Fruit fly (Drosophila melanogaster) whole organism, embryonic: ENCODE data around the gene CG14339.

ENCODE experiments used
- Aef1 ChIP-seq: fragments of 200-800 bp; sonication (Bioruptor generic); IDR thresholded peaks from 3 replicates; pipeline ENCODE4 v1.3.6; 2022; ENCODE audit warnings: missing biosample characterization, missing genetic modification characterization
- Atf-2 ChIP-seq: fragments of 200-800 bp; sonication (Bioruptor generic); optimal IDR thresholded peaks from 2 replicates; lab custom pipeline; 2016; ENCODE audit warnings: missing biosample characterization, missing genetic modification characterization
- Awh ChIP-seq: fragments of 200-800 bp; sonication (Bioruptor generic); IDR thresholded peaks from 2 replicates; pipeline ENCODE4, ENCODE4 v1.3.6; 2022; ENCODE audit warnings: missing biosample characterization, missing genetic modification characterization
- CG10209 ChIP-seq: fragments of 200-800 bp; sonication (Bioruptor generic); optimal IDR thresholded peaks from 3 replicates; lab custom pipeline; 2017; ENCODE audit warnings: missing biosample characterization, mild to moderate bottlenecking, missing genetic modification characterization, missing genetic modification reagents
- CG10366 ChIP-seq: fragments of 200-800 bp; sonication (Bioruptor generic); IDR thresholded peaks from 2 replicates; pipeline ENCODE4 v1.3.6; 2022; ENCODE audit warnings: missing biosample characterization, missing genetic modification characterization
- CG10959 ChIP-seq: fragments of 200-800 bp; sonication (Bioruptor generic); IDR thresholded peaks from 2 replicates; pipeline ENCODE4 v1.3.6; 2022; ENCODE audit warnings: missing biosample characterization, missing genetic modification characterization
- CG11504 ChIP-seq: fragments of 200-800 bp; sonication (Bioruptor generic); optimal IDR thresholded peaks from 3 replicates; lab custom pipeline; 2019; ENCODE audit warnings: missing biosample characterization, mild to moderate bottlenecking, missing genetic modification characterization, moderate library complexity
- CG11696 ChIP-seq: fragments of 200-800 bp; sonication (Bioruptor generic); IDR thresholded peaks from 2 replicates; pipeline ENCODE4 v1.3.6; 2022; ENCODE audit warnings: missing biosample characterization, missing genetic modification characterization
- CG12769 ChIP-seq: fragments of 200-800 bp; sonication (Bioruptor generic); optimal IDR thresholded peaks from 2 replicates; lab custom pipeline; 2019; ENCODE audit warnings: missing biosample characterization, mild to moderate bottlenecking, missing genetic modification characterization, moderate library complexity
- CG1832 ChIP-seq: fragments of 200-800 bp; sonication (Bioruptor generic); optimal IDR thresholded peaks from 2 replicates; lab custom pipeline; 2017; ENCODE audit warnings: missing biosample characterization, mild to moderate bottlenecking, missing genetic modification characterization, inconsistent platforms
- CG18599 ChIP-seq: fragments of 200-800 bp; sonication (Bioruptor generic); optimal IDR thresholded peaks from 3 replicates; lab custom pipeline; 2017; ENCODE audit warnings: missing biosample characterization, missing genetic modification characterization, mild to moderate bottlenecking, moderate library complexity, missing genetic modification reagents
- CG2678 ChIP-seq: fragments of 200-800 bp; sonication (Bioruptor generic); optimal IDR thresholded peaks from 3 replicates; lab custom pipeline; 2019; ENCODE audit warnings: missing biosample characterization, mild to moderate bottlenecking, missing genetic modification characterization, moderate library complexity
- CG30403 ChIP-seq: fragments of 200-800 bp; sonication (Bioruptor generic); optimal IDR thresholded peaks from 3 replicates; lab custom pipeline; 2016; ENCODE audit warnings: missing biosample characterization, missing genetic modification characterization
- CG32532 ChIP-seq: fragments of 200-800 bp; sonication (Bioruptor generic); IDR thresholded peaks from 2 replicates; pipeline ENCODE4 v1.3.6; 2022; ENCODE audit warnings: missing biosample characterization, missing genetic modification characterization
- CG4424 ChIP-seq: fragments of 200-800 bp; sonication (Bioruptor generic); optimal IDR thresholded peaks from 3 replicates; lab custom pipeline; 2016; ENCODE audit warnings: missing biosample characterization, missing genetic modification characterization
- CG8478 ChIP-seq: fragments of >200 bp; optimal IDR thresholded peaks from 2 replicates; lab custom pipeline; 2018
- CG9876 ChIP-seq: fragments of 200-800 bp; sonication (Bioruptor generic); optimal IDR thresholded peaks from 2 replicates; lab custom pipeline; 2016; ENCODE audit warnings: missing biosample characterization, missing genetic modification characterization
- Dbx ChIP-seq: fragments of 200-800 bp; sonication (Bioruptor generic); IDR thresholded peaks from 3 replicates; pipeline ENCODE4 v1.3.6; 2022; ENCODE audit warnings: missing biosample characterization, missing genetic modification characterization
- Fer1 ChIP-seq: fragments of 200-800 bp; sonication (Bioruptor generic); optimal IDR thresholded peaks from 2 replicates; lab custom pipeline; 2017; ENCODE audit warnings: missing biosample characterization, mild to moderate bottlenecking, missing genetic modification characterization
- Fer3 ChIP-seq: fragments of 200-800 bp; sonication (Bioruptor generic); optimal IDR thresholded peaks from 2 replicates; lab custom pipeline; 2018; ENCODE audit warnings: missing biosample characterization, mild to moderate bottlenecking, missing genetic modification characterization, moderate library complexity
- Mad ChIP-seq: fragments of 200-800 bp; sonication (Bioruptor generic); optimal IDR thresholded peaks from 2 replicates; lab custom pipeline; 2016; ENCODE audit warnings: missing biosample characterization, missing genetic modification characterization
- NC2α ChIP-seq: fragments of 200-800 bp; sonication (Bioruptor generic); optimal IDR thresholded peaks from 2 replicates; lab custom pipeline; 2016; ENCODE audit warnings: missing biosample characterization, missing genetic modification characterization
- Nf-YB ChIP-seq: fragments of 200-800 bp; sonication (Bioruptor generic); optimal IDR thresholded peaks from 3 replicates; lab custom pipeline; 2019; ENCODE audit warnings: missing biosample characterization, mild to moderate bottlenecking, missing genetic modification characterization, moderate library complexity
- Ravus ChIP-seq: fragments of 200-800 bp; sonication (Bioruptor generic); IDR thresholded peaks from 2 replicates; pipeline ENCODE4 v1.3.6; 2022; ENCODE audit warnings: missing biosample characterization, missing genetic modification characterization
- Rx ChIP-seq: fragments of 200-800 bp; sonication (Bioruptor generic); IDR thresholded peaks from 2 replicates; pipeline ENCODE4 v1.3.6; 2022; ENCODE audit warnings: missing biosample characterization, missing genetic modification characterization
- Sox100B ChIP-seq: fragments of 200-800 bp; sonication (Bioruptor generic); optimal IDR thresholded peaks from 3 replicates; lab custom pipeline; 2018; ENCODE audit warnings: missing biosample characterization, mild to moderate bottlenecking, missing genetic modification characterization
- Stat92E ChIP-seq, 3 experiments: fragments of >200 bp in 2 of 3; fragments of 200-800 bp in 1 of 3; sonication (Bioruptor generic) in 1 of 3; optimal IDR thresholded peaks; 2 replicates each; lab custom pipeline; 2017 to 2019; ENCODE audit warnings: missing biosample characterization in 3 of 3, missing genetic modification characterization in 3 of 3, mild to moderate bottlenecking in 1 of 3, moderate library complexity in 1 of 3
- YL-1 ChIP-seq: fragments of 200-800 bp; sonication (Bioruptor generic); optimal IDR thresholded peaks from 3 replicates; lab custom pipeline; 2017; ENCODE audit warnings: missing biosample characterization, mild to moderate bottlenecking, missing genetic modification characterization
- abd-A ChIP-seq: fragments of 200-800 bp; sonication (Bioruptor generic); optimal IDR thresholded peaks from 3 replicates; lab custom pipeline; 2019; ENCODE audit warnings: missing biosample characterization, mild to moderate bottlenecking, missing genetic modification characterization, moderate library complexity
- ase ChIP-seq: fragments of 200-800 bp; sonication (Bioruptor generic); IDR thresholded peaks from 3 replicates; pipeline ENCODE4 v1.3.6; 2022; ENCODE audit warnings: missing biosample characterization, missing genetic modification characterization
- bowl ChIP-seq: fragments of 200-800 bp; sonication (Bioruptor generic); IDR thresholded peaks from 2 replicates; pipeline ENCODE4 v1.3.6; 2022; ENCODE audit warnings: missing biosample characterization, missing genetic modification characterization
- btn ChIP-seq: fragments of 200-800 bp; sonication (Bioruptor generic); optimal IDR thresholded peaks from 2 replicates; lab custom pipeline; 2016; ENCODE audit warnings: missing biosample characterization, missing genetic modification characterization
- chn ChIP-seq: fragments of 200-800 bp; sonication (Bioruptor generic); optimal IDR thresholded peaks from 2 replicates; lab custom pipeline; 2016; ENCODE audit warnings: missing biosample characterization, missing genetic modification characterization
- fd96Cb ChIP-seq: fragments of 200-800 bp; sonication (Bioruptor generic); optimal IDR thresholded peaks from 2 replicates; lab custom pipeline; 2018; ENCODE audit warnings: missing biosample characterization, mild to moderate bottlenecking, missing genetic modification characterization, moderate library complexity
- grau ChIP-seq: fragments of 200-800 bp; optimal IDR thresholded peaks from 3 replicates; lab custom pipeline; 2019; ENCODE audit warnings: missing biosample characterization, mild to moderate bottlenecking, missing genetic modification characterization, moderate library complexity
- hbn ChIP-seq: fragments of 200-800 bp; sonication (Bioruptor generic); IDR thresholded peaks from 2 replicates; pipeline ENCODE4 v1.3.6; 2022; ENCODE audit warnings: missing biosample characterization, missing genetic modification characterization; ENCODE audit not compliant: partially characterized antibody
- lbe ChIP-seq: fragments of 200-800 bp; sonication (Bioruptor generic); optimal IDR thresholded peaks from 2 replicates; lab custom pipeline; 2016; ENCODE audit warnings: missing biosample characterization, mild to moderate bottlenecking, missing genetic modification characterization
- nmo ChIP-seq: fragments of 200-800 bp; sonication (Bioruptor generic); optimal IDR thresholded peaks from 2 replicates; lab custom pipeline; 2018; ENCODE audit warnings: missing biosample characterization, mild to moderate bottlenecking, missing genetic modification characterization, moderate library complexity
- oc ChIP-seq: fragments of 200-800 bp; sonication (Bioruptor generic); optimal IDR thresholded peaks from 2 replicates; lab custom pipeline; 2018; ENCODE audit warnings: missing biosample characterization, mild to moderate bottlenecking, missing genetic modification characterization, moderate library complexity
- p53 ChIP-seq: fragments of 200-800 bp; sonication (Bioruptor generic); optimal IDR thresholded peaks from 2 replicates; lab custom pipeline; 2016; ENCODE audit warnings: missing biosample characterization, missing genetic modification characterization
- pan ChIP-seq, 4 experiments: fragments of >200 bp in 3 of 4; fragments of 200-800 bp in 1 of 4; sonication (Bioruptor generic) in 1 of 4; optimal IDR thresholded peaks in 3 of 4; IDR thresholded peaks in 1 of 4; 2 replicates each; pipeline versions ENCODE4 v1.3.6 to Lab custom; 2017 to 2022; ENCODE audit warnings: missing biosample characterization in 2 of 4, missing genetic modification characterization in 2 of 4, mixed read lengths in 1 of 4
- pb ChIP-seq: fragments of 200-800 bp; sonication (Bioruptor generic); optimal IDR thresholded peaks from 3 replicates; lab custom pipeline; 2016; ENCODE audit warnings: missing biosample characterization, missing genetic modification characterization
- pita ChIP-seq: fragments of 200-800 bp; sonication (Bioruptor generic); optimal IDR thresholded peaks from 2 replicates; lab custom pipeline; 2017; ENCODE audit warnings: missing biosample characterization, mild to moderate bottlenecking, missing genetic modification characterization
- pros ChIP-seq: fragments of 200-800 bp; sonication (Bioruptor generic); optimal IDR thresholded peaks from 3 replicates; lab custom pipeline; 2019; ENCODE audit warnings: missing biosample characterization, mild to moderate bottlenecking, missing genetic modification characterization, moderate library complexity
- repo ChIP-seq: fragments of 200-800 bp; sonication (Bioruptor generic); optimal IDR thresholded peaks from 2 replicates; lab custom pipeline; 2016; ENCODE audit warnings: missing biosample characterization, missing genetic modification characterization
- run ChIP-seq: fragments of 200-800 bp; sonication (Bioruptor generic); optimal IDR thresholded peaks from 3 replicates; lab custom pipeline; 2018; ENCODE audit warnings: missing biosample characterization, mild to moderate bottlenecking, missing genetic modification characterization
- scrt ChIP-seq: fragments of 200-800 bp; sonication (Bioruptor generic); optimal IDR thresholded peaks from 2 replicates; lab custom pipeline; 2018; ENCODE audit warnings: missing biosample characterization, mild to moderate bottlenecking, missing genetic modification characterization, moderate library complexity
- stwl ChIP-seq: fragments of 200-800 bp; sonication (Bioruptor generic); optimal IDR thresholded peaks from 3 replicates; lab custom pipeline; 2018; ENCODE audit warnings: missing biosample characterization, mild to moderate bottlenecking, missing genetic modification characterization, moderate library complexity
- wek ChIP-seq: fragments of 200-800 bp; sonication (Bioruptor generic); optimal IDR thresholded peaks from 3 replicates; lab custom pipeline; 2018; ENCODE audit warnings: missing biosample characterization, mild to moderate bottlenecking, missing genetic modification characterization, moderate library complexity
- zfh2 ChIP-seq: fragments of 200-800 bp; sonication (Bioruptor generic); optimal IDR thresholded peaks from 2 replicates; lab custom pipeline; 2016; ENCODE audit warnings: missing biosample characterization, missing genetic modification characterization

Gene CG14339

dm6 chr2L:1072184-1072583, 36.2 kb upstream of the CG14339 start (continued):
- TF ChIP-seq pita (no peak), CG1832 (GFP tag; lab: Kevin White, UChicago) (no peak), fd96Cb (tag; lab: Kevin White, UChicago) (peak; percentile 78), chn (GFP tag; lab: Kevin White, UChicago) (peak; percentile 83), Fer3 (peak; percentile 90), CG30403 (GFP tag; lab: Kevin White, UChicago) (peak; percentile 74), CG2678 (peak; percentile 93), bowl (GFP tag; lab: Robert Waterston, UW) (peak; percentile 78), CG11504 (tag; lab: Kevin White, UChicago) (peak; percentile 81), pan (optimal IDR thresholded peaks at IDR 0.05; lab: Kevin White, UChicago) (no peak), pan (GFP tag; optimal IDR thresholded peaks at IDR 0.05 in 1 of 2, IDR thresholded peaks at IDR 0.05 in 1 of 2) (peak in 1 of 2 experiments; percentile 89), btn (GFP tag; lab: Kevin White, UChicago) (peak; percentile 88), grau (tag; lab: Kevin White, UChicago) (peak; percentile 71), CG18599 (peak; percentile 95), hbn (GFP tag; lab: Robert Waterston, UW) (no peak), oc (tag; lab: Kevin White, UChicago) (peak; percentile 92), Sox100B (peak; percentile 94), CG12769 (tag; lab: Kevin White, UChicago) (peak; percentile 96), Fer1 (peak; percentile 93), zfh2 (GFP tag; lab: Kevin White, UChicago) (peak; percentile 79), pb (GFP tag; lab: Kevin White, UChicago) (peak; percentile 91), YL-1 (GFP tag; lab: Kevin White, UChicago) (peak; percentile 97), pros (peak; percentile 5), lbe (GFP tag; lab: Kevin White, UChicago) (peak; percentile 46), Mad (GFP tag; lab: Kevin White, UChicago) (peak; percentile 94), CG10209 (GFP tag; lab: Kevin White, UChicago) (peak; percentile 97), wek (GFP tag; lab: Kevin White, UChicago) (peak; percentile 97), run (tag; lab: Kevin White, UChicago) (peak; percentile 88), Aef1 (GFP tag; lab: Robert Waterston, UW) (peak; percentile 43; the same call in 2 of the 3 replicates), nmo (GFP tag; lab: Kevin White, UChicago) (peak; percentile 56), CG32532 (GFP tag; lab: Robert Waterston, UW) (peak; percentile 82), NC2α (GFP tag; lab: Kevin White, UChicago) (peak; percentile 95), p53 (GFP tag; lab: Kevin White, UChicago) (peak; percentile 90), CG4424 (peak; percentile 89), Awh (GFP tag; lab: Robert Waterston, UW) (peak; percentile 98), Dbx (GFP tag; lab: Robert Waterston, UW) (peak; percentile 92), CG10366 (GFP tag; lab: Robert Waterston, UW) (peak; percentile 83), ase (peak; percentile 84; the same call in 2 of the 3 replicates), CG8478 (lab: Kevin White, UChicago) (no peak), scrt (GFP tag; lab: Kevin White, UChicago) (peak; percentile 82), abd-A (peak; percentile 43), CG11696 (peak; percentile 82), Atf-2 (GFP tag; lab: Kevin White, UChicago) (peak; percentile 84), CG10959 (GFP tag; lab: Robert Waterston, UW) (peak; percentile 81), Rx (GFP tag; lab: Robert Waterston, UW) (peak; percentile 79), repo (GFP tag; lab: Kevin White, UChicago) (peak; percentile 92), Ravus (GFP tag; lab: Robert Waterston, UW) (peak; percentile 32; the same call in 1 of the 2 replicates), CG9876 (GFP tag; lab: Kevin White, UChicago) (peak; percentile 90), Nf-YB (GFP tag; lab: Kevin White, UChicago) (peak; percentile 79), Stat92E (GFP tag; optimal IDR thresholded peaks at IDR 0.05; lab: Kevin White, UChicago) (peak in 1 of 3 experiments; percentile 58), stwl (tag; lab: Kevin White, UChicago) (peak; percentile 44)
